Fruit fly (Drosophila melanogaster) Kc167 (cell line): ENCODE measurements around the gene CG8765.
"Not testable (repeated sequence)": the region's sequence is repeated elsewhere in the genome, so short reads cannot be mapped to it uniquely, and the experiment has no call there.

Source experiments
- Myc ChIP-seq: fragments of >200 bp; optimal IDR thresholded peaks from 2 replicates; lab custom pipeline; 2017; ENCODE audit warnings: missing external identifiers
- Sin3A ChIP-seq: fragments of >200 bp; optimal IDR thresholded peaks from 2 replicates; lab custom pipeline; 2018; ENCODE audit warnings: missing external identifiers
- h ChIP-seq: fragments of >200 bp; optimal IDR thresholded peaks from 3 replicates; lab custom pipeline; 2018; ENCODE audit warnings: missing external identifiers
- insv ChIP-seq: fragments of >200 bp; optimal IDR thresholded peaks from 3 replicates; lab custom pipeline; 2018; ENCODE audit warnings: missing external identifiers
- psq ChIP-seq: fragments of >200 bp; optimal IDR thresholded peaks from 2 replicates; lab custom pipeline; 2017; ENCODE audit warnings: missing external identifiers
- ttk ChIP-seq: sonication (Bioruptor generic); optimal IDR thresholded peaks from 2 replicates; lab custom pipeline; 2017; ENCODE audit warnings: missing external identifiers

Gene CG8765

dm6 chr3L:19687200-19687687 lies at the start of gene CG8765, which contains the start of gene Gbeta76C:
Gene CG8765 (minus strand): TSS chr3L:19687353.
Gene Gbeta76C (plus strand): TSS chr3L:19687637.
- no peak for TF ChIP-seq Sin3A (lab: Kevin White, UChicago)

dm6 chr3L:19728694-19729093 lies 41.5 kb upstream of the CG8765 start, which contains the start of gene CG42529:
Gene CG42529 (plus strand): TSS chr3L:19728994.
- TF ChIP-seq Sin3A, psq, Myc (lab: Kevin White, UChicago): not testable (repeated sequence)

- not testable (repeated sequence) for TF ChIP-seq ttk; insv; Myc (lab: Kevin White, UChicago)
Observed at dm6 chr3L:19718228-19718627, 31.1 kb upstream of the CG8765 start, which contains the start of gene Trpml. Gene Trpml (minus strand): TSS chr3L:19718328.

- TF ChIP-seq Sin3A (lab: Kevin White, UChicago) (no peak), psq (lab: Kevin White, UChicago) (no peak), h (lab: Kevin White, UChicago) (no peak), ttk (no peak), Myc (lab: Kevin White, UChicago) (no peak), insv (no peak)
Observed at dm6 chr3L:19707570-19708146, 20.5 kb upstream of the CG8765 start, which contains the start of gene serp. Gene serp (minus strand): TSS chr3L:19708015.

- TF ChIP-seq h (lab: Kevin White, UChicago) (no peak), Myc (lab: Kevin White, UChicago) (no peak), Sin3A (lab: Kevin White, UChicago) (no peak), insv (no peak), psq (lab: Kevin White, UChicago) (no peak), ttk (no peak)
Observed at dm6 chr3L:19704869-19705268, 17.7 kb upstream of the CG8765 start.

- TF ChIP-seq h (lab: Kevin White, UChicago) = no peak
- TF ChIP-seq insv = no peak
- TF ChIP-seq Myc (lab: Kevin White, UChicago) = no peak
- no peak for TF ChIP-seq ttk
Observed at dm6 chr3L:19703323-19703722, 16.2 kb upstream of the CG8765 start.

- TF ChIP-seq Sin3A (lab: Kevin White, UChicago) = no peak
- TF ChIP-seq psq (lab: Kevin White, UChicago) = no peak
- TF ChIP-seq ttk = no peak
- TF ChIP-seq insv = no peak
- TF ChIP-seq h (lab: Kevin White, UChicago) = no peak
- no peak for TF ChIP-seq Myc (lab: Kevin White, UChicago)
Observed at dm6 chr3L:19701662-19702061, 14.5 kb upstream of the CG8765 start.

- no peak for TF ChIP-seq h (lab: Kevin White, UChicago)
- no peak for TF ChIP-seq Sin3A (lab: Kevin White, UChicago)
- no peak for TF ChIP-seq psq (lab: Kevin White, UChicago)
- no peak for TF ChIP-seq insv
- no peak for TF ChIP-seq ttk
- TF ChIP-seq Myc (lab: Kevin White, UChicago) = no peak
Observed at dm6 chr3L:19701106-19701505, 14.0 kb upstream of the CG8765 start.

dm6 chr3L:19700463-19700862 lies 13.3 kb upstream of the CG8765 start:
- TF ChIP-seq Sin3A (lab: Kevin White, UChicago) (no peak), ttk (no peak), h (lab: Kevin White, UChicago) (no peak), Myc (lab: Kevin White, UChicago) (no peak), insv (no peak), psq (lab: Kevin White, UChicago) (no peak)

- TF ChIP-seq Myc (lab: Kevin White, UChicago) (no peak), insv (no peak), h (lab: Kevin White, UChicago) (no peak)
Observed at dm6 chr3L:19699651-19700050, 12.5 kb upstream of the CG8765 start.

- no peak for TF ChIP-seq Myc (lab: Kevin White, UChicago)
- TF ChIP-seq ttk = no peak
- TF ChIP-seq Sin3A (lab: Kevin White, UChicago) = no peak
- no peak for TF ChIP-seq insv
- TF ChIP-seq h (lab: Kevin White, UChicago) = no peak
- no peak for TF ChIP-seq psq (lab: Kevin White, UChicago)
Observed at dm6 chr3L:19698651-19699050, 11.5 kb upstream of the CG8765 start.

dm6 chr3L:19697395-19697978 lies 10.3 kb upstream of the CG8765 start:
- TF ChIP-seq h (lab: Kevin White, UChicago) (no peak), Myc (lab: Kevin White, UChicago) (no peak), psq (lab: Kevin White, UChicago) (no peak), Sin3A (lab: Kevin White, UChicago) (no peak), insv (no peak), ttk (no peak)
